Worm (Caenorhabditis elegans): ENCODE measurements around the gene zip-5.

Gene zip-5

ce11 chrV:13249436-13249835 lies 14.9 kb upstream of the zip-5 start, which contains the start of gene odr-3:
TSS of gene odr-3 (minus strand) at chrV:13249536.
- no peak for TF ChIP-seq rec-8 (tag; optimal IDR thresholded peaks at IDR 0.05)
- TF ChIP-seq ztf-6 (GFP tag; IDR thresholded peaks at IDR 0.05), result no peak
- TF ChIP-seq cebp-1 (GFP tag; IDR thresholded peaks at IDR 0.05), result no peak
- TF ChIP-seq cebp-1 (tag; optimal IDR thresholded peaks at IDR 0.05), result no peak
- no peak for TF ChIP-seq F37B4.10 (GFP tag; IDR thresholded peaks at IDR 0.05)
- TF ChIP-seq hsf-1 (GFP tag; IDR thresholded peaks at IDR 0.05), result no peak
- TF ChIP-seq ccch-3 (GFP tag; optimal IDR thresholded peaks at IDR 0.05), result no peak
- no peak for TF ChIP-seq ztf-18 (tag; optimal IDR thresholded peaks at IDR 0.05)
- TF ChIP-seq egl-18 (GFP tag; IDR thresholded peaks at IDR 0.05), result no peak
- no peak for TF ChIP-seq tbp1 (GFP tag; optimal IDR thresholded peaks at IDR 0.05)
- no peak for TF ChIP-seq rcor-1 (GFP tag; IDR thresholded peaks at IDR 0.05)
- no peak for TF ChIP-seq ztf-22 (GFP tag; optimal IDR thresholded peaks at IDR 0.05)
- TF ChIP-seq lin-54 (GFP tag; optimal IDR thresholded peaks at IDR 0.05), result no peak
- TF ChIP-seq K11D2.4 (GFP tag; IDR thresholded peaks at IDR 0.05), result no peak
- TF ChIP-seq F57A8.1 (GFP tag; optimal IDR thresholded peaks at IDR 0.05), result no peak
- TF ChIP-seq pbrm-1 (GFP tag; IDR thresholded peaks at IDR 0.05), result no peak
- TF ChIP-seq nhr-179 (tag; optimal IDR thresholded peaks at IDR 0.05), result no peak
- TF ChIP-seq him-1 (tag; optimal IDR thresholded peaks at IDR 0.05), result no peak

ce11 chrV:13252862-13253261 lies 11.5 kb upstream of the zip-5 start:
- TF ChIP-seq nhr-120 (GFP tag; IDR thresholded peaks at IDR 0.05) (no peak), F23B12.7 (tag; optimal IDR thresholded peaks at IDR 0.05; ENCODE audit: insufficient read depth) (no peak), dpff-1 (tag; optimal IDR thresholded peaks at IDR 0.05) (no peak), nhr-90 (tag; optimal IDR thresholded peaks at IDR 0.05) (no peak), ztf-26 (tag; optimal IDR thresholded peaks at IDR 0.05) (no peak), nfya-2 (GFP tag; IDR thresholded peaks at IDR 0.05) (no peak), athp-1 (tag; optimal IDR thresholded peaks at IDR 0.05) (no peak), madf-8 (GFP tag; conservative IDR thresholded peaks at IDR 0.05) (no peak), ceh-58 (GFP tag; IDR thresholded peaks at IDR 0.05) (no peak)

- TF ChIP-seq attf-5 (GFP tag; optimal IDR thresholded peaks at IDR 0.05), result no peak
Measured at ce11 chrV:13258909-13259361, 5.4 kb upstream of the zip-5 start, which contains the start of gene C34D1.4. TSS of gene C34D1.4 (minus strand) at chrV:13259311.

DNA sequence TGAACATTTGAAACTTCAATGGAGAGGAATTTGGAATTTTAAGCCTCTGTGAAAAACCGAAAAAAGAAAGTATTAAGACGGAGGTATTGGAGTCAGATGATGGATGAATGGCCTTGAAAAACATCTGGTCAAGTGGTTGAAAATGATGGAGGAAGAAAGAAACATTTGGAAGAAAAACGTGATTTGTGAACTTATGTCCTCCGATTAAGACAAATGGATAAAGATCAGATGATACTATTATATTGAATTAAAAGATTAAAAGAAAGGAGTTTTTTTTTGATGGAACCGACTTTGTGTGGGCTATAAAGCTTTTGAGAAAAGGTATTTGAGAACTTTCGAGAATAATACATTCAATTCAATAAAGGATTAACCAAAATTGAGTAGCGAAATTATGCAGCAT lies 4.8 kb upstream of the zip-5 start:
- TF ChIP-seq F57C9.4 (tag; optimal IDR thresholded peaks at IDR 0.05) (no peak), ceh-27 (GFP tag; optimal IDR thresholded peaks at IDR 0.05) (peak; percentile 17), B0261.1 (tag; optimal IDR thresholded peaks at IDR 0.05) (no peak), lin-35 (GFP tag; optimal IDR thresholded peaks at IDR 0.05) (peak in 1 of 3 experiments; percentile 6), B0035.1 (tag; optimal IDR thresholded peaks at IDR 0.05) (no peak), hlh-12 (tag; optimal IDR thresholded peaks at IDR 0.05) (no peak), tlf-1 (GFP tag; optimal IDR thresholded peaks at IDR 0.05) (no peak), xnd-1 (tag; optimal IDR thresholded peaks at IDR 0.05) (no peak), madf-8 (GFP tag; conservative IDR thresholded peaks at IDR 0.05) (no peak), snpc-3.4 (tag; optimal IDR thresholded peaks at IDR 0.05) (no peak), C06A6.2 (GFP tag; conservative IDR thresholded peaks at IDR 0.05) (no peak), lin-26 (GFP tag; IDR thresholded peaks at IDR 0.05) (0 out of 2 replicates have a peak, but pooled peaks have one; percentile 19)

Measured in whole organism, young adult.